Fruit fly (Drosophila melanogaster) whole organism, prepupa: ENCODE results near the gene CG11342.

Source experiments
- Blimp-1 ChIP-seq: fragments of 200-800 bp; sonication (Bioruptor generic); optimal IDR thresholded peaks from 3 replicates; lab custom pipeline; 2017; ENCODE audit warnings: missing biosample characterization, missing genetic modification characterization, mild to moderate bottlenecking, moderate library complexity, missing genetic modification reagents
- CG11294 ChIP-seq: fragments of 200-800 bp; sonication (Bioruptor generic); IDR thresholded peaks from 2 replicates; pipeline ENCODE4 v1.3.6; 2022; ENCODE audit warnings: missing biosample characterization, missing genetic modification characterization
- CG6808 ChIP-seq: fragments of 200-800 bp; sonication (Bioruptor generic); optimal IDR thresholded peaks from 3 replicates; lab custom pipeline; 2017; ENCODE audit warnings: missing biosample characterization, missing genetic modification characterization, mild to moderate bottlenecking, moderate library complexity, missing genetic modification reagents
- CG8319 ChIP-seq: fragments of 200-800 bp; sonication (Bioruptor generic); optimal IDR thresholded peaks from 3 replicates; lab custom pipeline; 2016; ENCODE audit warnings: missing biosample characterization, missing genetic modification characterization
- Hr39 ChIP-seq: fragments of 200-800 bp; sonication (Bioruptor generic); optimal IDR thresholded peaks from 2 replicates; lab custom pipeline; 2016; ENCODE audit warnings: missing biosample characterization, missing genetic modification characterization
- Lpt ChIP-seq: fragments of 200-800 bp; sonication (Bioruptor generic); optimal IDR thresholded peaks from 3 replicates; lab custom pipeline; 2016; ENCODE audit warnings: missing biosample characterization, missing genetic modification characterization
- Sox102F ChIP-seq: fragments of 200-800 bp; sonication (Bioruptor generic); optimal IDR thresholded peaks from 2 replicates; lab custom pipeline; 2016; ENCODE audit warnings: missing biosample characterization, mild to moderate bottlenecking, missing genetic modification characterization
- acj6 ChIP-seq: fragments of 200-800 bp; sonication (Bioruptor generic); optimal IDR thresholded peaks from 3 replicates; lab custom pipeline; 2016; ENCODE audit warnings: missing biosample characterization, missing genetic modification characterization
- eg ChIP-seq: fragments of 200-800 bp; sonication (Bioruptor generic); IDR thresholded peaks from 3 replicates; pipeline ENCODE4 v1.3.6; 2022; ENCODE audit warnings: missing biosample characterization, missing genetic modification characterization
- esn ChIP-seq: fragments of 200-800 bp; sonication (Bioruptor generic); optimal IDR thresholded peaks from 2 replicates; lab custom pipeline; 2016; ENCODE audit warnings: missing biosample characterization, mild to moderate bottlenecking, missing genetic modification characterization, moderate library complexity
- fd59A ChIP-seq: fragments of 200-800 bp; sonication (Bioruptor generic); optimal IDR thresholded peaks from 2 replicates; lab custom pipeline; 2017; ENCODE audit warnings: missing biosample characterization, mild to moderate bottlenecking, missing genetic modification characterization, missing genetic modification reagents
- fkh ChIP-seq: fragments of 200-800 bp; sonication (Bioruptor generic); optimal IDR thresholded peaks from 3 replicates; lab custom pipeline; 2017; ENCODE audit warnings: missing biosample characterization, mild to moderate bottlenecking, missing genetic modification characterization, moderate library complexity

dm6 chr3L:4322032-4322617 is 45.1 kb downstream of the CG11342 start, which contains the start of gene CG15014:
- TF ChIP-seq CG6808 = no peak
- TF ChIP-seq Hr39 (GFP tag; lab: Kevin White, UChicago) = no peak
- no peak for TF ChIP-seq CG8319
- no peak for TF ChIP-seq Lpt (GFP tag; lab: Kevin White, UChicago)
- TF ChIP-seq Sox102F = no peak
- TF ChIP-seq eg (GFP tag; lab: Robert Waterston, UW) = no peak
- no peak for TF ChIP-seq acj6 (GFP tag; lab: Kevin White, UChicago)
- no peak for TF ChIP-seq fd59A (GFP tag; lab: Kevin White, UChicago)
- TF ChIP-seq fkh (GFP tag; lab: Kevin White, UChicago) = no peak
- no peak for TF ChIP-seq CG11294 (GFP tag; lab: Robert Waterston, UW)
- no peak for TF ChIP-seq esn (GFP tag; lab: Kevin White, UChicago)
- TF ChIP-seq Blimp-1 (GFP tag; lab: Kevin White, UChicago) = no peak
